Worm (Caenorhabditis elegans) whole organism, mixed stage, embryonic: ENCODE data around the gene srg-57.

Experiments
- blmp-1 ChIP-seq: fragments of 150-350 bp; optimal IDR thresholded peaks from 2 replicates; lab custom pipeline; 2014; ENCODE audit warnings: missing biosample characterization, missing genetic modification characterization
- ces-1 ChIP-seq: fragments of 150-350 bp; optimal IDR thresholded peaks from 2 replicates; lab custom pipeline; 2014; ENCODE audit warnings: missing biosample characterization, missing genetic modification reagents, missing genetic modification characterization
- drap-1 ChIP-seq: fragments of 200-800 bp; sonication (Bioruptor generic); optimal IDR thresholded peaks from 3 replicates; lab custom pipeline; 2018; ENCODE audit warnings: mild to moderate bottlenecking, missing genetic modification characterization, missing compliant biosample characterization
- elt-1 ChIP-seq: sonication (generic microtip); optimal IDR thresholded peaks from 2 replicates; lab custom pipeline; 2017; ENCODE audit warnings: missing genetic modification characterization, mild to moderate bottlenecking, missing compliant biosample characterization, antibody characterized with exemption, moderate library complexity, borderline replicate concordance; ENCODE audit not compliant: insufficient read depth
- pha-4 ChIP-seq: fragments of 150-350 bp; optimal IDR thresholded peaks from 2 replicates; lab custom pipeline; 2018; ENCODE audit warnings: missing biosample characterization, missing genetic modification reagents, missing genetic modification characterization
- unc-62 ChIP-seq: fragments of 150-350 bp; optimal IDR thresholded peaks from 2 replicates; lab custom pipeline; 2014; ENCODE audit warnings: missing biosample characterization, missing genetic modification reagents, missing genetic modification characterization

DNA sequence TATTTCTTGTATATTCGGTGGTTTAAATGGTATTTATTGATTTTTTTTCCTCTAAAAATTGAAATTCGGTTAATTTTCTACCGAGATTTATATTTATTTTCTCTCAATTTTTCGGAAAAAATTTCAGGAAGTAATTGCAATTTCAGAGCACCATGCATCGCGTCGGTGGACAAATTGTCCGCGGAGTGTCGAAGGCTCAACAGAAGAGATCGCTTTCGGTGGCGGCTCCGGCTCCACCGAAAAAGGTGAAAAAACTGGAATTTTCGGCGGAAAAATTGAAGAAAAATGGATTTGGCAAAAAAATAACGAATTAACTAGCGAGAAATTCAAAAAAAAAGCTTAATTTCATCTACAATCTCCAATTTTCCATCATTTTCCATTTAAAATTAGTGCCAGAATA, 35.4 kb downstream of the srg-57 start, which contains the start of gene nuo-5:
- TF ChIP-seq blmp-1 (tag; lab: Kevin White, UChicago) (no peak), ces-1 (no peak), pha-4 (tag; lab: Kevin White, UChicago) (no peak), elt-1 (tag; lab: Kevin White, UChicago) (no peak), drap-1 (GFP tag; lab: Kevin White, UChicago) (no peak), unc-62 (GFP tag; lab: Kevin White, UChicago) (no peak)
